Fruit fly (Drosophila melanogaster): Measurements from ENCODE around the gene cindr.
A peak's percentile ranks its signal among the peaks of the same experiment; 100 is the strongest.

- TF ChIP-seq Smox (GFP tag; optimal IDR thresholded peaks at IDR 0.05) = no peak
- TF ChIP-seq CG32006 (GFP tag; optimal IDR thresholded peaks at IDR 0.05) = peak; percentile 6
- no peak for TF ChIP-seq Lpt (GFP tag; optimal IDR thresholded peaks at IDR 0.05)
- no peak for TF ChIP-seq CG3919 (GFP tag; optimal IDR thresholded peaks at IDR 0.05)
- TF ChIP-seq Eip75B (GFP tag; optimal IDR thresholded peaks at IDR 0.05) = no peak
- TF ChIP-seq CG10631 (GFP tag; optimal IDR thresholded peaks at IDR 0.05) = no peak
These were observed 7.8 kb downstream of the cindr start for dm6 chr3R:30816200-30816599.
